Worm (Caenorhabditis elegans) whole organism, mixed stage, embryonic: ENCODE measurements around the gene apt-9.

Source experiments
- M03D4.4 ChIP-seq: sonication (generic microtip); optimal IDR thresholded peaks from 2 replicates; lab custom pipeline; 2017; ENCODE audit warnings: mild to moderate bottlenecking, missing genetic modification characterization, missing compliant biosample characterization
- ces-1 ChIP-seq: fragments of 150-350 bp; optimal IDR thresholded peaks from 2 replicates; lab custom pipeline; 2014; ENCODE audit warnings: missing biosample characterization, missing genetic modification reagents, missing genetic modification characterization
- elt-3 ChIP-seq: fragments of 150-350 bp; optimal IDR thresholded peaks from 2 replicates; lab custom pipeline; 2014; ENCODE audit warnings: missing biosample characterization, missing genetic modification characterization
- lsy-2 ChIP-seq: fragments of 150-350 bp; optimal IDR thresholded peaks from 2 replicates; lab custom pipeline; 2014; ENCODE audit warnings: missing biosample characterization, missing genetic modification characterization
- mab-5 ChIP-seq: fragments of 150-350 bp; optimal IDR thresholded peaks from 2 replicates; lab custom pipeline; 2014; ENCODE audit warnings: missing biosample characterization, missing genetic modification characterization
- nhr-237 ChIP-seq: fragments of 150-350 bp; optimal IDR thresholded peaks from 2 replicates; lab custom pipeline; 2014; ENCODE audit warnings: missing biosample characterization, missing genetic modification characterization
- nhr-76 ChIP-seq: sonication (generic microtip); optimal IDR thresholded peaks from 2 replicates; lab custom pipeline; 2017; ENCODE audit warnings: missing biosample characterization, missing genetic modification characterization
- pha-4 ChIP-seq: fragments of 150-350 bp; optimal IDR thresholded peaks from 2 replicates; lab custom pipeline; 2018; ENCODE audit warnings: missing biosample characterization, missing genetic modification reagents, missing genetic modification characterization
- sptf-1 ChIP-seq: sonication (generic microtip); optimal IDR thresholded peaks from 2 replicates; lab custom pipeline; 2017; ENCODE audit warnings: mild to moderate bottlenecking, missing genetic modification characterization, moderate library complexity, missing compliant biosample characterization
- unc-62 ChIP-seq: fragments of 150-350 bp; optimal IDR thresholded peaks from 2 replicates; lab custom pipeline; 2014; ENCODE audit warnings: missing biosample characterization, missing genetic modification reagents, missing genetic modification characterization

- TF ChIP-seq elt-3, result no peak
- TF ChIP-seq unc-62 (GFP tag; lab: Kevin White, UChicago), result no peak
- TF ChIP-seq sptf-1 (tag; lab: Kevin White, UChicago), result no peak
- no peak for TF ChIP-seq pha-4 (tag; lab: Kevin White, UChicago)
- no peak for TF ChIP-seq nhr-76 (tag; lab: Kevin White, UChicago)
- TF ChIP-seq nhr-237 (tag; lab: Kevin White, UChicago), result no peak
- TF ChIP-seq mab-5 (tag; lab: Kevin White, UChicago), result no peak
- TF ChIP-seq lsy-2 (tag; lab: Kevin White, UChicago), result no peak
- no peak for TF ChIP-seq ces-1
- TF ChIP-seq M03D4.4 (tag; lab: Kevin White, UChicago), result no peak
Observed at ce11 chrX:11047183-11047582, 21.1 kb upstream of the apt-9 start, which contains the start of gene clc-1.
